Fruit fly (Drosophila melanogaster) whole organism: ENCODE data around the gene CG46317.

ENCODE experiments used
- CG8478 ChIP-seq: fragments of >200 bp; optimal IDR thresholded peaks from 2 replicates; lab custom pipeline; 2018; ENCODE audit warnings: inconsistent platforms
- Dll ChIP-seq: fragments of >200 bp; optimal IDR thresholded peaks from 2 replicates; lab custom pipeline; 2017
- EcR ChIP-seq, 2 experiments: fragments of >200 bp; optimal IDR thresholded peaks; 2 replicates each; lab custom pipeline; 2017; ENCODE audit warnings: missing biosample characterization in 2 of 2, missing genetic modification characterization in 2 of 2, missing genetic modification reagents in 2 of 2
- pan ChIP-seq: fragments of >200 bp; optimal IDR thresholded peaks from 2 replicates; lab custom pipeline; 2017
- psq ChIP-seq: fragments of >200 bp; optimal IDR thresholded peaks from 2 replicates; lab custom pipeline; 2017
- usp ChIP-seq: fragments of >200 bp; optimal IDR thresholded peaks from 2 replicates; lab custom pipeline; 2017; ENCODE audit warnings: missing biosample characterization, missing genetic modification characterization, mixed read lengths

CG46317 gene

dm6 chrX:14226093-14226492 is 34.9 kb upstream of the CG46317 start, which contains the start of gene mRpL38:
Gene mRpL38, plus strand, starts transcription at chrX:14226289.
- TF ChIP-seq usp (GFP tag; lab: Kevin White, UChicago) (no peak), psq (no peak), CG8478 (lab: Kevin White, UChicago) (no peak), EcR (GFP tag; optimal IDR thresholded peaks at IDR 0.05; lab: Kevin White, UChicago) (no peak)

DNA sequence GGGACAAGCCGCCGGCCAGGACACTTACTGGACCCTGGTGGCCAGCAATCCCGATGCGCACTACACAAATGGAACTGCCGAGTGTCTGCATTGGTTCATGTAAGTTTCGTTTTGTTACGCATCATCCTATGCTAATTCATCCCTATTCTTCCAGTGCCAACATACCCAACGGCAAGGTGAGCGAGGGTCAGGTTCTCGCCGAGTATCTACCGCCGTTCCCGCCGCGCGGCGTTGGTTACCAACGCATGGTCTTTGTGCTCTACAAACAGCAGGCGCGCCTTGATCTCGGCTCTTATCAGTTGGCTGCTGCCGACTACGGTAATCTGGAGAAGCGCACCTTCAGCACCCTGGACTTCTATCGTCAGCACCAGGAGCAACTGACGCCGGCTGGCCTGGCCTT is 34.0 kb upstream of the CG46317 start:
- TF ChIP-seq Dll (lab: Kevin White, UChicago), result no peak
- TF ChIP-seq psq, result no peak
- TF ChIP-seq usp (GFP tag; lab: Kevin White, UChicago), result no peak
- no peak for TF ChIP-seq pan (lab: Kevin White, UChicago)
- no peak for TF ChIP-seq CG8478 (lab: Kevin White, UChicago)
- no peak for TF ChIP-seq EcR (GFP tag; optimal IDR thresholded peaks at IDR 0.05; lab: Kevin White, UChicago)

- TF ChIP-seq psq, result no peak
- TF ChIP-seq CG8478 (lab: Kevin White, UChicago), result no peak
- TF ChIP-seq Dll (lab: Kevin White, UChicago), result no peak
- no peak for TF ChIP-seq pan (lab: Kevin White, UChicago)
- no peak for TF ChIP-seq usp (GFP tag; lab: Kevin White, UChicago)
- TF ChIP-seq EcR (GFP tag; optimal IDR thresholded peaks at IDR 0.05; lab: Kevin White, UChicago), result no peak
Measured at dm6 chrX:14233843-14234337, 27.1 kb upstream of the CG46317 start, which contains the start of gene CG42271. Gene CG42271, minus strand, starts transcription at chrX:14234066.

DNA sequence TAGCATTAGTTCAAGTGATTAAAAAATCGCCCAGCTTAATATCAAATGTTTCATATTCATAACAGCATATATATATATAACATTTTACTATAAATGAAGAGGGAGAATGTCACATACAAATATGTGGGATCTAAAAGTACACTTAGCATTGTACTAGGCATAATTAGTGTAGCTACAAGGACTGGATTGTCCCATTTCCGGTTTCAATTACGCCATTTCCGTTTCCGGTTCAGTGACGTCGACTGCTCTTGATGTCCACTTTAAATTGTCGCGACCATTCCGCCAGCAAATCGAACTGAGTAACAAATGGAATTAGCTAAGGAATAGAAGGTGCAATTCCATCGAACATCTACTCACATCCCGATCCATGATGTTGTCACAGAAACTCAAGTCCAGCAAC is 26.6 kb upstream of the CG46317 start:
- TF ChIP-seq pan (lab: Kevin White, UChicago), result no peak
- TF ChIP-seq Dll (lab: Kevin White, UChicago), result no peak
- TF ChIP-seq usp (GFP tag; lab: Kevin White, UChicago), result no peak
- TF ChIP-seq EcR (GFP tag; optimal IDR thresholded peaks at IDR 0.05; lab: Kevin White, UChicago), result no peak
- TF ChIP-seq psq, result no peak
- no peak for TF ChIP-seq CG8478 (lab: Kevin White, UChicago)

dm6 chrX:14237873-14238394 is 23.1 kb upstream of the CG46317 start, which contains the start of the genes Fbxl4 and Dus2:
Gene Fbxl4, minus strand, starts transcription at chrX:14237923.
Gene Dus2, plus strand, starts transcription at chrX:14237988.
- no peak for TF ChIP-seq psq
- TF ChIP-seq pan (lab: Kevin White, UChicago), result no peak
- TF ChIP-seq EcR (GFP tag; optimal IDR thresholded peaks at IDR 0.05; lab: Kevin White, UChicago), result no peak
- TF ChIP-seq CG8478 (lab: Kevin White, UChicago), result no peak
- TF ChIP-seq usp (GFP tag; lab: Kevin White, UChicago), result no peak
- no peak for TF ChIP-seq Dll (lab: Kevin White, UChicago)

dm6 chrX:14242479-14242878 is 18.5 kb upstream of the CG46317 start, which contains the start of gene mRNA-cap:
Gene mRNA-cap, minus strand, starts transcription at chrX:14242822.
- no peak for TF ChIP-seq EcR (GFP tag; optimal IDR thresholded peaks at IDR 0.05; lab: Kevin White, UChicago)
- no peak for TF ChIP-seq psq
- TF ChIP-seq pan (lab: Kevin White, UChicago), result no peak
- no peak for TF ChIP-seq usp (GFP tag; lab: Kevin White, UChicago)
- TF ChIP-seq Dll (lab: Kevin White, UChicago), result no peak
- TF ChIP-seq CG8478 (lab: Kevin White, UChicago), result no peak

dm6 chrX:14242941-14243736 is 17.9 kb upstream of the CG46317 start, which contains the start of gene CG32599:
Gene CG32599, plus strand, starts transcription at chrX:14243686.
- no peak for TF ChIP-seq usp (GFP tag; lab: Kevin White, UChicago)
- TF ChIP-seq CG8478 (lab: Kevin White, UChicago), result no peak
- no peak for TF ChIP-seq Dll (lab: Kevin White, UChicago)
- no peak for TF ChIP-seq psq
- no peak for TF ChIP-seq pan (lab: Kevin White, UChicago)
- TF ChIP-seq EcR (GFP tag; optimal IDR thresholded peaks at IDR 0.05; lab: Kevin White, UChicago), result no peak

DNA sequence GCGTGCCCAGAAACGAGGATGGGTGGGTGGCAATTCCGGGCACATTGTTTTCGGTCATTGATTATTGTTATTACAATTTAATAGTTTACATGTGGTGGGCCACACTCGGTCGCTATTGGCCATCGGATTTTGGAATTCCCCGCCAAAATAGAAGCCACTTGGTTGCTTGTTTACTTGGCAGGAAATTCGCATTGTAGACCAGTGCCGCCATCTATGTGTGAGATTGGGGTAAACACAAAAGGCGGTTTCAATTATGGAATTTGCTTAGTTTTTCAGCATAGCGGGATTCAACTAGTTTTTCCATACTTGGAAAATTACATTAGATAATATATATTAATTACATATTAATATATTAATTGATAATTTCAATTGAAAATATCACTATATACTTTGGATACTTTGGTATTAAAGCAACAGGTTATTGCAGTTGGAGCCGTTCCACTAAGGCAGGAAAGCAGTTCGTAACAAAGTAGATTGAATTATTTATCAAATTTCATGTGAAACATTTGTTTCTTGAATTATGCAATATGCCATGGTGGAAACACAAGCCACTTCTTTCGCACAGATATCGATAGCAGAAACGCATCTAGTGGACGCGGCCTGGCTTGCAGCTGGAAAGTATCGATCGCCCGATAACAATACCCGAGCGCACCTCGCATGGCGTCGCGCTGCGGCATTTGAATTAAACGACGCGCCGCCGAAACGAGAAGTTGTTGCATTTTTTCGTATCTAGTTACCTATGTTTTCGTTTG is 13.8 kb upstream of the CG46317 start, which contains the start of gene mud:
TSS of gene mud (plus strand) at position 698 of the 752 bp plus-strand sequence.
- TF ChIP-seq pan (lab: Kevin White, UChicago), result no peak
- no peak for TF ChIP-seq EcR (GFP tag; optimal IDR thresholded peaks at IDR 0.05; lab: Kevin White, UChicago)
- no peak for TF ChIP-seq Dll (lab: Kevin White, UChicago)
- no peak for TF ChIP-seq CG8478 (lab: Kevin White, UChicago)
- no peak for TF ChIP-seq psq
- TF ChIP-seq usp (GFP tag; lab: Kevin White, UChicago), result no peak

DNA sequence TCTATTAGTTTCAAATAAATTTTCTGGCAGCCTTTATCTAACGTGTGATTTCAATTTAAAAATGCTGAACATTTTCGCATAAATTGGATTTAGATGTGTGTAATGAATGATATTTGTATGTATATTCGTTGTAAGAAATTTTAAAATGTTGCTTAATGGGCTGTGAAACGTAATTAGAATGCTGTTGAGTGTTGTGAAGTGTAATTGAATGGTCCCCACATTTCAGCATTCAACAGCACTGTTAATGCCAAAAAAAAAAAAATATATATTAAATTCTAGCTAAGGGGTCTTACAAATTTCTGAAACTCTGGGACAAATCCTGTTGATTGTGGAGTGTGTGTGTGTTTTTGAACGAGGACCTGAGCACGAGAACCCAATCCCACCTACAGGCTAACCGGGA is 4.1 kb downstream of the CG46317 start:
- TF ChIP-seq EcR (GFP tag; optimal IDR thresholded peaks at IDR 0.05; lab: Kevin White, UChicago) (no peak), usp (GFP tag; lab: Kevin White, UChicago) (no peak), CG8478 (lab: Kevin White, UChicago) (no peak), pan (lab: Kevin White, UChicago) (no peak), Dll (lab: Kevin White, UChicago) (no peak), psq (no peak)

dm6 chrX:14266075-14266474 is 5.1 kb downstream of the CG46317 start, which contains the start of the genes CG13404 and na:
Gene CG13404, minus strand, starts transcription at chrX:14266250.
Gene na, plus strand, starts transcription at chrX:14266367.
- TF ChIP-seq Dll (lab: Kevin White, UChicago) (no peak), usp (GFP tag; lab: Kevin White, UChicago) (no peak)

DNA sequence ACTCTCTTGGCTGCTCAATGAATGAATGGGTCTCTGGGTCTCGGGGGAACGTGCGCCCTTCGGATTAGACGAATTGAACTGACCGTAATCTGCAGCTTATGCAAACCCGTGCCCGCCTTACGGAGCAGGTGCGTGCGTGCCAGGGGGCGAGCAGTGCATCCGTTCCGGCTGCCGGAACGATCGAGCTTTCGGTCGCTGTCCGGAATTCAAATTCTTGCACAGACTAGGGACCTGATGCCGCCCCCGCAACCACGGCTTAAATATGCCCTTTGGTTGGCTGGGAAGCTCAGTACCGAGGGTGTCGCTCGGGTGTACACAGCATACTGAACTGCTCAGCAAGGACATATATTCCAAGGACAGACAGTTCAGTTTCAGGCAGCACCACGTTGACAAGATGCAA is 16.4 kb downstream of the CG46317 start, which contains the start of gene Muc12Ea:
TSS of gene Muc12Ea (plus strand) at position 301 of the 400 bp plus-strand sequence.
- TF ChIP-seq CG8478 (lab: Kevin White, UChicago) (no peak), psq (no peak), EcR (GFP tag; optimal IDR thresholded peaks at IDR 0.05; lab: Kevin White, UChicago) (no peak), usp (GFP tag; lab: Kevin White, UChicago) (no peak), Dll (lab: Kevin White, UChicago) (no peak), pan (lab: Kevin White, UChicago) (no peak)
